Worm (Caenorhabditis elegans) whole organism, mixed stage, embryonic: ENCODE results near the gene W03A5.2.

Source experiments
- M03D4.4 ChIP-seq: sonication (generic microtip); optimal IDR thresholded peaks from 2 replicates; lab custom pipeline; 2017; ENCODE audit warnings: mild to moderate bottlenecking, missing genetic modification characterization, missing compliant biosample characterization
- bed-3 ChIP-seq: fragments of 200-800 bp; sonication (Bioruptor generic); optimal IDR thresholded peaks from 3 replicates; lab custom pipeline; 2018; ENCODE audit warnings: mild to moderate bottlenecking, missing genetic modification characterization, moderate library complexity, missing compliant biosample characterization
- ceh-39 ChIP-seq: fragments of 150-350 bp; optimal IDR thresholded peaks from 2 replicates; lab custom pipeline; 2014; ENCODE audit warnings: missing biosample characterization, missing genetic modification characterization
- ceh-43 ChIP-seq: fragments of 200-800 bp; sonication (Bioruptor generic); optimal IDR thresholded peaks from 2 replicates; lab custom pipeline; 2018; ENCODE audit warnings: mild to moderate bottlenecking, missing genetic modification characterization, moderate library complexity, missing compliant biosample characterization
- ceh-83 ChIP-seq: fragments of 200-800 bp; sonication (Bioruptor generic); optimal IDR thresholded peaks from 2 replicates; lab custom pipeline; 2018; ENCODE audit warnings: mild to moderate bottlenecking, missing genetic modification characterization, missing compliant biosample characterization
- ces-1 ChIP-seq: fragments of 150-350 bp; optimal IDR thresholded peaks from 2 replicates; lab custom pipeline; 2014; ENCODE audit warnings: missing biosample characterization, missing genetic modification reagents, missing genetic modification characterization
- cnd-1 ChIP-seq: fragments of 200-800 bp; sonication (Bioruptor generic); optimal IDR thresholded peaks from 2 replicates; lab custom pipeline; 2018; ENCODE audit warnings: mild to moderate bottlenecking, missing genetic modification characterization, missing compliant biosample characterization
- drap-1 ChIP-seq: fragments of 200-800 bp; sonication (Bioruptor generic); optimal IDR thresholded peaks from 3 replicates; lab custom pipeline; 2018; ENCODE audit warnings: mild to moderate bottlenecking, missing genetic modification characterization, missing compliant biosample characterization
- elt-1 ChIP-seq: sonication (generic microtip); optimal IDR thresholded peaks from 2 replicates; lab custom pipeline; 2017; ENCODE audit warnings: missing genetic modification characterization, mild to moderate bottlenecking, missing compliant biosample characterization, antibody characterized with exemption, moderate library complexity, borderline replicate concordance; ENCODE audit not compliant: insufficient read depth
- elt-3 ChIP-seq: fragments of 150-350 bp; optimal IDR thresholded peaks from 2 replicates; lab custom pipeline; 2014; ENCODE audit warnings: missing biosample characterization, missing genetic modification characterization
- flh-1 ChIP-seq: fragments of 200-800 bp; sonication (Bioruptor generic); optimal IDR thresholded peaks from 2 replicates; lab custom pipeline; 2018; ENCODE audit warnings: mild to moderate bottlenecking, missing genetic modification characterization, moderate library complexity, missing compliant biosample characterization
- ham-2 ChIP-seq: fragments of 200-800 bp; sonication (Bioruptor generic); optimal IDR thresholded peaks from 2 replicates; lab custom pipeline; 2018; ENCODE audit warnings: mild to moderate bottlenecking, missing genetic modification characterization, missing compliant biosample characterization
- hlh-1 ChIP-seq: fragments of 150-350 bp; optimal IDR thresholded peaks from 2 replicates; lab custom pipeline; 2014; ENCODE audit warnings: missing biosample characterization, missing genetic modification reagents, missing genetic modification characterization
- lin-13 ChIP-seq: fragments of 150-350 bp; optimal IDR thresholded peaks from 2 replicates; lab custom pipeline; 2014; ENCODE audit warnings: missing biosample characterization, missing genetic modification characterization
- lin-32 ChIP-seq: fragments of 200-800 bp; sonication (Bioruptor generic); optimal IDR thresholded peaks from 2 replicates; lab custom pipeline; 2018; ENCODE audit warnings: mild to moderate bottlenecking, missing genetic modification characterization, missing compliant biosample characterization
- lsy-2 ChIP-seq: fragments of 150-350 bp; optimal IDR thresholded peaks from 2 replicates; lab custom pipeline; 2014; ENCODE audit warnings: missing biosample characterization, missing genetic modification characterization
- mab-5 ChIP-seq: fragments of 150-350 bp; optimal IDR thresholded peaks from 2 replicates; lab custom pipeline; 2014; ENCODE audit warnings: missing biosample characterization, missing genetic modification characterization
- mep-1 ChIP-seq: fragments of 150-350 bp; optimal IDR thresholded peaks from 2 replicates; lab custom pipeline; 2017; ENCODE audit warnings: missing biosample characterization, missing genetic modification reagents, missing genetic modification characterization, inconsistent platforms
- mls-2 ChIP-seq: sonication (generic microtip); optimal IDR thresholded peaks from 2 replicates; lab custom pipeline; 2016; ENCODE audit warnings: mild to moderate bottlenecking, missing genetic modification characterization, moderate library complexity, missing compliant biosample characterization
- nhr-12 ChIP-seq: fragments of 150-350 bp; optimal IDR thresholded peaks from 2 replicates; lab custom pipeline; 2014; ENCODE audit warnings: missing biosample characterization, missing genetic modification characterization
- nhr-2 ChIP-seq: fragments of 150-350 bp; optimal IDR thresholded peaks from 2 replicates; lab custom pipeline; 2014; ENCODE audit warnings: missing biosample characterization, missing genetic modification characterization
- nhr-237 ChIP-seq: fragments of 150-350 bp; optimal IDR thresholded peaks from 2 replicates; lab custom pipeline; 2014; ENCODE audit warnings: missing biosample characterization, missing genetic modification characterization
- nhr-28 ChIP-seq: fragments of 150-350 bp; optimal IDR thresholded peaks from 2 replicates; lab custom pipeline; 2014; ENCODE audit warnings: missing biosample characterization, missing genetic modification characterization
- pha-4 ChIP-seq: fragments of 150-350 bp; optimal IDR thresholded peaks from 2 replicates; lab custom pipeline; 2018; ENCODE audit warnings: missing biosample characterization, missing genetic modification reagents, missing genetic modification characterization
- sem-2 ChIP-seq: fragments of 200-800 bp; sonication (Bioruptor generic); optimal IDR thresholded peaks from 2 replicates; lab custom pipeline; 2018; ENCODE audit warnings: mild to moderate bottlenecking, missing genetic modification characterization, missing compliant biosample characterization
- snpc-4 ChIP-seq: fragments of 150-350 bp; optimal IDR thresholded peaks from 2 replicates; lab custom pipeline; 2014; ENCODE audit warnings: missing biosample characterization, missing genetic modification characterization
- sptf-1 ChIP-seq: sonication (generic microtip); optimal IDR thresholded peaks from 2 replicates; lab custom pipeline; 2017; ENCODE audit warnings: mild to moderate bottlenecking, missing genetic modification characterization, moderate library complexity, missing compliant biosample characterization
- tbx-8 ChIP-seq: fragments of 200-800 bp; sonication (Bioruptor generic); optimal IDR thresholded peaks from 2 replicates; lab custom pipeline; 2018; ENCODE audit warnings: mild to moderate bottlenecking, missing genetic modification characterization, moderate library complexity, missing compliant biosample characterization
- unc-120 ChIP-seq: sonication (generic microtip); optimal IDR thresholded peaks from 2 replicates; lab custom pipeline; 2017; ENCODE audit warnings: missing genetic modification characterization, missing compliant biosample characterization; ENCODE audit not compliant: poor library complexity, severe bottlenecking
- unc-39 ChIP-seq: fragments of 150-350 bp; optimal IDR thresholded peaks from 2 replicates; lab custom pipeline; 2014; ENCODE audit warnings: missing biosample characterization, missing genetic modification characterization
- unc-62 ChIP-seq: fragments of 150-350 bp; optimal IDR thresholded peaks from 2 replicates; lab custom pipeline; 2014; ENCODE audit warnings: missing biosample characterization, missing genetic modification reagents, missing genetic modification characterization
- zip-8 ChIP-seq: fragments of 150-350 bp; optimal IDR thresholded peaks from 2 replicates; lab custom pipeline; 2014; ENCODE audit warnings: missing biosample characterization, missing genetic modification characterization
- ztf-11 ChIP-seq: fragments of 150-350 bp; optimal IDR thresholded peaks from 2 replicates; lab custom pipeline; 2014; ENCODE audit warnings: missing biosample characterization, missing genetic modification characterization

Gene W03A5.2

DNA sequence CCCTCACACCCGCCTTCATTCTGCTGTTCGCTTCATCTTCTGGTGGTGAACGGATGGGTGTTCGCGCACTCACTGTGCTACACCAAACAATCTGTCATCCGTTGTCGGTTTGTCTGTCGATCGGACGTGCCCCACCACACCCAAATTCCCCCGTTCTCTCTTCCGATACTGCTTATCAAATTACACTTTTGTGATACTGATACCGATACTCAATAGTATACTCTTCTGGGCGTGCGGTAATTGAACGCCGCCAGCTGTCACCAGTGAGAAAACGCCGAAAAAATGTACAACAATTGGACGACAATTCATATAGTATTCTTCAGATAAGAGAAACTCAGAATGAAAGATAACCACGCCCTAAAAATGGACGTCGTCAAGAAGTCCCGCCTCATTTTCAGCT is 32.2 kb downstream of the W03A5.2 start:
- TF ChIP-seq hlh-1 (tag; lab: Kevin White, UChicago) (peak; percentile 65), bed-3 (no peak), cnd-1 (tag; lab: Kevin White, UChicago) (peak; percentile 39)

DNA sequence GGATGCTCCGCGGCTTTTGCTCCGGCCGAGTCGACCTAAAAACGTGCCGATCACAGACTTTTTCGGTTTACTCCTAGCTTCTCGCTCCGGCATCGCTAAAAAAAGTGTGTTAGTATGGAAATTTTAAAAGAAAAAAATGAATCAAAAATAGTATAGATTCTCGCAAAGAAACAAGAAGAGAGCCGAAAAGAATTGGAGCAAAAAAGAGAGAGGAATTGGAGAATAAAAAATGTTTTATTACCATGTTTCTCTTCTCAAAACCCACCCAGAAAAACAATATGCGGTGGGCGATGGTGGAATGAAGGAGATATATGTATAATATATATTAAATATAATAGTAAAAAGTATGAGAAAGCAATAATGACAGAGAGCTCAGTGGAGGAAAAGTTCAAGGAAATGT is 34.7 kb downstream of the W03A5.2 start, which contains the start of gene W03A5.6:
Gene W03A5.6, minus strand, starts transcription at position 101 of the 400 bp plus-strand sequence.
- TF ChIP-seq ceh-83 (GFP tag; lab: Kevin White, UChicago) (no peak), ztf-11 (tag; lab: Kevin White, UChicago) (no peak), mls-2 (no peak), unc-62 (no peak), nhr-12 (tag; lab: Kevin White, UChicago) (no peak), tbx-8 (no peak), lin-13 (tag; lab: Kevin White, UChicago) (no peak)

DNA sequence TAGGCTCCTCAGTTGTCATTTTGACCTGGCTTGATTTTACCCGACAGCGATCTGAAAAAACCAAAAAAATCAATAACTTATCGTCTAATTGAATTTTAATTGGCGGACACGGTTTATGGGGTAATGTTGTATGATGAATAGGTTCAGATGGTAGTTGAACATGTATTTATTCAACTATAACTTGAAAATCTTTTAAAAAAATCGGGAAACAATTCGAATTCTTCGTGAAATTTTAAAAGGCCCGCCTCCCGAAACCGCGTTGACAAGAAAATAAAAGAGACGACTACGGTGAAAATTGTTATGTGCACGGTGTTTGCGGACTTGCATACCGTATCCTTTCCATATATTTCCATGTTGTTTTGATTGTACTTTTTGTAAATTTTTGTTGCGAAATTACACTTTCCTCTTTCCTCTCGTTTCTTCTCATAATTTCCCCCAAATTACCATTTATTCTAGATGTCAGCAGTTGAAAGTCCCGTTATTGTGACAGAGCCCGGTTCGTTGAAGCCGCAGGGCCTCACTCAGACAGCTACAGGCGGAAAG is 36.9 kb downstream of the W03A5.2 start, which contains the start of the genes T24G10.2 and disl-2:
Gene T24G10.2, minus strand, starts transcription at position 51 of the 543 bp plus-strand sequence.
Gene disl-2, plus strand, starts transcription at position 457 of the 543 bp plus-strand sequence.
- no peak for TF ChIP-seq lin-32
- TF ChIP-seq sptf-1 (tag; lab: Kevin White, UChicago): no peak
- TF ChIP-seq pha-4 (tag; lab: Kevin White, UChicago): peak; percentile 72
- TF ChIP-seq unc-120: peak; percentile 22
- TF ChIP-seq ces-1: peak; percentile 49
- peak; percentile 62 for TF ChIP-seq lin-13 (tag; lab: Kevin White, UChicago)
- TF ChIP-seq lsy-2: peak; percentile 97
- no peak for TF ChIP-seq nhr-237

DNA sequence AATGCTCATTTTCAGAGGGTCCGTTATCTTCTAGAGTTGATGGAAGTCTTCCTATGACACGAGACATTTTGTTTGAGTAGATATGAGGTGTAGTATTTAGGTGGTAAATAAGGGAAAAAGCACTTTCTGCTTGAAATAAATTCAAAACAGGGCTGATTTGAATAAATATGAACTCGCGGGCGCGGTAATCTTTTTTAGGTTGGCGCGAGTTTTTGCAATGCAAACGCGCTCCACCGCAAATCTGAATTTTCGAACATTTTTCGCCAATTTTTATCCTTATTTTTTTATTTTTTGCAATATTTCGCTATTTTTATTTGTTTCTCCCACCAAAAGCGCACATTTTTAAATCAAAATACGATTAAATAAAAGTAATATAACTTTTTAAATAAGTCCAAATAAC is 42.3 kb downstream of the W03A5.2 start, which contains the start of gene skpt-1:
Gene skpt-1, minus strand, starts transcription at position 219 of the 400 bp plus-strand sequence.
- no peak for TF ChIP-seq drap-1
- TF ChIP-seq lin-13 (tag; lab: Kevin White, UChicago): no peak
- TF ChIP-seq mab-5 (tag; lab: Kevin White, UChicago): no peak
- no peak for TF ChIP-seq ham-2 (GFP tag; lab: Kevin White, UChicago)
- no peak for TF ChIP-seq zip-8 (tag; lab: Kevin White, UChicago)
- no peak for TF ChIP-seq unc-39
- TF ChIP-seq lsy-2: peak; percentile 63
- TF ChIP-seq nhr-12 (tag; lab: Kevin White, UChicago): no peak
- no peak for TF ChIP-seq sem-2
- peak; percentile 16 for TF ChIP-seq nhr-237
- no peak for TF ChIP-seq snpc-4 (tag; lab: Kevin White, UChicago)
- peak; percentile 35 for TF ChIP-seq ces-1
- no peak for TF ChIP-seq hlh-1 (tag; lab: Kevin White, UChicago)
- TF ChIP-seq pha-4 (tag; lab: Kevin White, UChicago): no peak
- TF ChIP-seq bed-3: no peak
- no peak for TF ChIP-seq M03D4.4 (tag; lab: Kevin White, UChicago)
- TF ChIP-seq elt-3 (tag; lab: Kevin White, UChicago): no peak
- TF ChIP-seq mep-1 (tag; lab: Kevin White, UChicago): peak; percentile 59
- TF ChIP-seq ceh-39 (tag; lab: Kevin White, UChicago): no peak
- TF ChIP-seq lin-32: no peak
- no peak for TF ChIP-seq cnd-1 (tag; lab: Kevin White, UChicago)
- TF ChIP-seq nhr-2: no peak
- TF ChIP-seq nhr-28 (tag; lab: Kevin White, UChicago): no peak
- TF ChIP-seq sptf-1 (tag; lab: Kevin White, UChicago): no peak
- TF ChIP-seq ceh-43: no peak
- no peak for TF ChIP-seq tbx-8
- no peak for TF ChIP-seq mls-2
- no peak for TF ChIP-seq ceh-83 (GFP tag; lab: Kevin White, UChicago)
- TF ChIP-seq elt-1 (tag; lab: Kevin White, UChicago): no peak
- no peak for TF ChIP-seq flh-1 (GFP tag; lab: Kevin White, UChicago)
- no peak for TF ChIP-seq ztf-11 (tag; lab: Kevin White, UChicago)
- no peak for TF ChIP-seq unc-120
